Fruit fly (Drosophila melanogaster): ENCODE results near the gene GlcAT-P.

Gene GlcAT-P

DNA sequence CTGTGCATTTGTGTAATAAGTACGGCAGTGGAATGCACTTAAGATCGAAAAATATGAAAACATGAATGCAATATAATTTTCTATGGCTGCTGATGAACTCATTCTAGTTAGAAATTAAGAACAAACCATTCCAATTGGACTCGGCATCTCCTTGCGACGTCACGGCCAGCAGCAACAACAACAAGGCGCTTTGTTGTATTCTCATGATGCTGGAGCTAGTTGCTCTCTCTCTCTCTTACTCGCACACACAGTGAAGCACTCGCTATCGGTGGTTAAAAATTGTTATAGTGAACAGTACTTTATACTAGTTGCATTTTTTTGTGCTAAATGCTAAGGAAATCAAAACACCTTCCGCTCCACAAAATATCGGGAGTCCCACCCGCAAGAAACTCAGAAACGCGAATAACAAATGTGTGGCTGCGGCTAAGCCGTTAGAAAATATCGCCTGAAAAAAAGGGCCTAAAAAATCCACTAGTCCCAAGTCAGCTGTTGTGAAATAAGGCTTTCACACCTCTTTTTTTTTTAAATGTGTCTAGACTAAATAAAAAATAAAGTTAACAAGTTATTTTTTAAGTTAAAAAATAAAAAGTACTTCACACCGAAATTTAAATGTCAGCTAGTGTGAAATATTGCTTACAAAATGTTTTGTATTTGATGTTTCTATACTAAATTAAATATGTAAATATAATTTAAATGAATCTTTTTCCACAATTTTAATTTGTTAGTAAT, 8.4 kb upstream of the GlcAT-P start, which contains the start of gene Plod (continued):
- no peak for TF ChIP-seq CG8319 (GFP tag; optimal IDR thresholded peaks at IDR 0.05)
- TF ChIP-seq eg (GFP tag; IDR thresholded peaks at IDR 0.05) = peak; percentile 65; the same call in 2 of the 3 replicates
- no peak for TF ChIP-seq fd85E (GFP tag; optimal IDR thresholded peaks at IDR 0.05)
- no peak for TF ChIP-seq CG11762 (GFP tag; optimal IDR thresholded peaks at IDR 0.05; ENCODE audit: insufficient read depth)
- no peak for TF ChIP-seq dac (GFP tag; optimal IDR thresholded peaks at IDR 0.05)
- no peak for TF ChIP-seq CG11902 (GFP tag; optimal IDR thresholded peaks at IDR 0.05)
- peak; percentile 19 for TF ChIP-seq CG34406 (GFP tag; optimal IDR thresholded peaks at IDR 0.05)
- TF ChIP-seq OdsH (GFP tag; optimal IDR thresholded peaks at IDR 0.05) = no peak
- TF ChIP-seq Smox (GFP tag; optimal IDR thresholded peaks at IDR 0.05) = no peak
- no peak for TF ChIP-seq Ets21C (GFP tag; optimal IDR thresholded peaks at IDR 0.05)
- no peak for TF ChIP-seq CG6792 (GFP tag; optimal IDR thresholded peaks at IDR 0.05)
- no peak for TF ChIP-seq achi (GFP tag; optimal IDR thresholded peaks at IDR 0.05)

DNA sequence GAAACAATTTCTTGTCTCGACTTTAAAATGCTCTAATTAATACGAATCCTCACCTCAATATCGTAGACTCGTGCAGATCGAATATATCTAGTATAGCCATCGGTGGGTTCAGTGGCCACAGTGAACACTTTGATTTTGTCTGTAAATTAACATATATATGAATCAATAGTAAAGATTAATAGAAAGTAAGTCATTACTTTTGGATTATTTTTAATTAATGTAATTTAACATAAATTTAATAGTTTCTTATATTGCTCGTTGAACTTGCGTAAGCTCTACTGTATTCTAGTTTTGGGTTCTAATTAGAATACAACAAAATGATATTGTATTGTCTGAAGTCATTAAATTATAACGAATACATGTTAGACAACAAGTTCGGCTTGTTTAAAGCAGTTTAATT, 7.5 kb upstream of the GlcAT-P start:
- TF ChIP-seq eg (GFP tag; IDR thresholded peaks at IDR 0.05) (0 out of 3 replicates have a peak, but pooled peaks have one; percentile 11), svp (GFP tag) (no peak), CG15336 (GFP tag; IDR thresholded peaks at IDR 0.05) (peak; percentile 18; the same call in 1 of the 2 replicates), CG8119 (GFP tag; IDR thresholded peaks at IDR 0.05) (0 out of 3 replicates have a peak, but pooled peaks have one; percentile 20), CG11294 (GFP tag; IDR thresholded peaks at IDR 0.05) (no peak)

dm6 chr3L:11203820-11204449, 6.6 kb upstream of the GlcAT-P start:
- TF ChIP-seq dsx (GFP tag; optimal IDR thresholded peaks at IDR 0.05; ENCODE audit: poor library complexity, severe bottlenecking) = peak; percentile 78
- no peak for TF ChIP-seq CG10631 (GFP tag; optimal IDR thresholded peaks at IDR 0.05)

- TF ChIP-seq CG34406 (GFP tag; optimal IDR thresholded peaks at IDR 0.05) = no peak
- TF ChIP-seq cyc (GFP tag; optimal IDR thresholded peaks at IDR 0.05) = no peak
- no peak for TF ChIP-seq fkh (GFP tag; optimal IDR thresholded peaks at IDR 0.05)
- TF ChIP-seq CG8119 (GFP tag; IDR thresholded peaks at IDR 0.05) = no peak
Observed at dm6 chr3L:11201051-11201450, 3.7 kb upstream of the GlcAT-P start, which contains the start of gene nkt. TSS of gene nkt (plus strand) at chr3L:11201351.

DNA sequence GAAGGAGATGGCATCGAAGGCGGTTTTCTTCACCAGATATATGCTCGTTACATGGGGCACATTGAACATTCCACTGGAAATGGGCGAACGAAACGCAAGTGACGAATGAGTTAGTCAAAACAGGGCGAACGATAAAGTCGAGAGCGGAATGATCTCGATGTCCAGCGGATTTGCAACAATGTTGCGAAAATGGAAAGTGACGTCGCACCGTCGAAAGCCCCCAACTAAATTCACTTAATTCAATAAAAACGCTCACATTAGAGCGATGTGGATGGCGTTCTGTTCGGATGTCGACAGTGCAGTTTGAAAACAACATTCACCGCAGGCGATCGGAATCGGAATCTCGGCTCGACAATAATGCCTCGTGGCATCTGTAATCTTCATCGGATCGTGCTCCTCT, 2.0 kb upstream of the GlcAT-P start, which contains the start of gene CG7607:
TSS of gene CG7607 (plus strand) at position 301 of the 400 bp plus-strand sequence.
- TF ChIP-seq CG10669 (GFP tag; optimal IDR thresholded peaks at IDR 0.05) = no peak
- peak; percentile 35 for TF ChIP-seq dsx (GFP tag; optimal IDR thresholded peaks at IDR 0.05; ENCODE audit: poor library complexity, severe bottlenecking)

- TF ChIP-seq Hr39 (GFP tag; optimal IDR thresholded peaks at IDR 0.05) (no peak), Sox102F (GFP tag; optimal IDR thresholded peaks at IDR 0.05) (no peak), cyc (GFP tag; optimal IDR thresholded peaks at IDR 0.05) (no peak), Gug (GFP tag; IDR thresholded peaks at IDR 0.05) (no peak), Eip75B (GFP tag; optimal IDR thresholded peaks at IDR 0.05) (no peak), Sox15 (GFP tag; optimal IDR thresholded peaks at IDR 0.05) (no peak), CG11294 (GFP tag; IDR thresholded peaks at IDR 0.05) (no peak), svp (GFP tag) (peak; percentile 52), CG32006 (GFP tag; optimal IDR thresholded peaks at IDR 0.05) (no peak)
Observed at dm6 chr3L:11198375-11198774, 1.0 kb upstream of the GlcAT-P start.

DNA sequence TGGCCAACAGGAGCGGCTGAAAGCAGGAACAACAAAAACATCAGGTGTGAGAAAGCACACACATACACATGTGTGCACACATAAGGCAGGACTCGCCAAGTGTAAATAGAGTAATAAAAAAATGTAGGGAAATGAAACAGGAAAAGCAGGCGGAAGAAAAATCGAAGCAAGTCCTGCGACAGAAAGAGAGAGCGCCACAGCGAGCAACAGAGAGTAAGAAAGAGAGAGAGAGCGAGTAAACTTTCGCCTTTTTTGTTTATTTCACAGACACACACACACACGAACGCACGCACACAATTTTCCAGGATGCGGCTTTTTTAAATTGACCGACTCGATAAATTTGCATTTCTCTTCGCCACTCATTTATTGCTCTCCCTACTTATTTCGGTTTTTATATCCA, 476 bp downstream of the GlcAT-P start:
- TF ChIP-seq Eip78C (GFP tag) (peak; percentile 34), Sox14 (GFP tag; optimal IDR thresholded peaks at IDR 0.05) (no peak), CG8119 (GFP tag; IDR thresholded peaks at IDR 0.05) (no peak), dac (GFP tag; optimal IDR thresholded peaks at IDR 0.05) (no peak), CG15336 (GFP tag; IDR thresholded peaks at IDR 0.05) (no peak)

Data from whole organism, prepupa.